Fruit fly (Drosophila melanogaster) ovary, adult (tissue): ENCODE measurements around the gene Ugt35E2.

Experiments
- CG17801 ChIP-seq: fragments of 200-800 bp; optimal IDR thresholded peaks from 2 replicates; lab custom pipeline; 2019; ENCODE audit warnings: missing biosample characterization, mild to moderate bottlenecking, missing genetic modification characterization, moderate library complexity; ENCODE audit not compliant: partially characterized antibody

Gene Ugt35E2

DNA sequence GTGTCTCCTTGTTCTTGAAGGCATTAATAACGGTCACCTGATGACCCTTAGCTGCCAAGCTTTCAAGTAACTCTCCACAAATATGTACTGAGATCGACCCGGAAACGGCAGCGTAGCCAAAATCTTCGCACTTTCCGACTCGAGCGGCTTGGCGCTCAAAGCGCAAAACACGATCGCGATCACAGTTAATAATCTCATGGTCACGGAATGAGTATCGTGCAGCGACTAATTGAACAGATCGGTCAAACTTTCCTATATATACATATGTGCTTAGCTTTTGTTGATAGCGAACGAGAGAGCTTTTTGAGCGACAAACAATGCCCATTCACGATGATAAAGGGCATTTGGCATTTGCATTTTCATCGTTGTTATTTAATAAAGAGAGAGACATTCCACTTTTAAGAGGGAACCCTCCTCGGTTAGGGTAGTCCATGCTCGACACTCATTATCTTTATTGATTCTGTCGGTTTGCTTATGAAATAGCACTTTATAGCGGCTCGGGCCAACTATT is 39.6 kb downstream of the Ugt35E2 start, which contains the start of gene Ugt35C1:
Ugt35C1 (minus strand) TSS at position 213 of the 511 bp plus-strand sequence.
- no peak for TF ChIP-seq CG17801 (GFP tag; lab: Kevin White, UChicago)

- TF ChIP-seq CG17801 (GFP tag; lab: Kevin White, UChicago): peak; percentile 9
Observed at dm6 chr3R:11126383-11126782, 41.4 kb downstream of the Ugt35E2 start.
